Worm (Caenorhabditis elegans) whole organism, midembryonic: ENCODE results near the gene pqn-94.
A peak's percentile ranks its signal among the peaks of the same experiment; 100 is the strongest.

Source experiments
- T22C8.4 ChIP-seq: fragments of 200-800 bp; sonication (Bioruptor generic); IDR thresholded peaks from 2 replicates; pipeline ENCODE4 v1.3.6; 2022; ENCODE audit warnings: missing genetic modification characterization, missing compliant biosample characterization
- cog-1 ChIP-seq: sonication (generic microtip); optimal IDR thresholded peaks from 2 replicates; lab custom pipeline; 2016; ENCODE audit warnings: missing genetic modification characterization, missing compliant biosample characterization
- flt-1 ChIP-seq: fragments of 200-800 bp; sonication (Bioruptor generic); IDR thresholded peaks from 2 replicates; pipeline ENCODE4 v1.3.6; 2022; ENCODE audit warnings: missing genetic modification characterization, missing compliant biosample characterization
- klf-2 ChIP-seq: fragments of 200-800 bp; sonication (Bioruptor generic); conservative IDR thresholded peaks from 2 replicates; pipeline ENCODE4 v1.3.6; 2022; ENCODE audit warnings: missing genetic modification reagents, missing genetic modification characterization, missing compliant biosample characterization
- med-1 ChIP-seq: sonication (generic microtip); optimal IDR thresholded peaks from 2 replicates; lab custom pipeline; 2017; ENCODE audit warnings: missing genetic modification characterization, mild to moderate bottlenecking, missing compliant biosample characterization, antibody characterized with exemption, missing genetic modification reagents; ENCODE audit not compliant: insufficient read depth
- ref-1 ChIP-seq: fragments of 200-800 bp; sonication (Bioruptor generic); conservative IDR thresholded peaks from 2 replicates; pipeline ENCODE4 v1.3.6; 2022; ENCODE audit warnings: missing genetic modification reagents, missing genetic modification characterization, missing compliant biosample characterization
- tab-1 ChIP-seq: fragments of 200-800 bp; sonication (Bioruptor generic); IDR thresholded peaks from 2 replicates; pipeline ENCODE4 v1.3.6; 2022; ENCODE audit warnings: missing genetic modification characterization, missing compliant biosample characterization
- ztf-23 ChIP-seq: fragments of 200-800 bp; sonication (Bioruptor generic); IDR thresholded peaks from 2 replicates; pipeline ENCODE4 v1.3.6; 2022; ENCODE audit warnings: missing genetic modification reagents, missing genetic modification characterization, missing compliant biosample characterization
- ztf-29 ChIP-seq: fragments of 200-800 bp; sonication (Bioruptor generic); IDR thresholded peaks from 2 replicates; pipeline ENCODE4 v1.3.6; 2022; ENCODE audit warnings: missing genetic modification reagents, missing genetic modification characterization, missing compliant biosample characterization

pqn-94 gene

ce11 chrV:20234439-20234838 is 45.2 kb downstream of the pqn-94 start:
- no peak for TF ChIP-seq ztf-29 (GFP tag; lab: Robert Waterston, UW)
- TF ChIP-seq flt-1 (GFP tag; lab: Robert Waterston, UW) = 0 out of 2 replicates have a peak, but pooled peaks have one; percentile 4

DNA sequence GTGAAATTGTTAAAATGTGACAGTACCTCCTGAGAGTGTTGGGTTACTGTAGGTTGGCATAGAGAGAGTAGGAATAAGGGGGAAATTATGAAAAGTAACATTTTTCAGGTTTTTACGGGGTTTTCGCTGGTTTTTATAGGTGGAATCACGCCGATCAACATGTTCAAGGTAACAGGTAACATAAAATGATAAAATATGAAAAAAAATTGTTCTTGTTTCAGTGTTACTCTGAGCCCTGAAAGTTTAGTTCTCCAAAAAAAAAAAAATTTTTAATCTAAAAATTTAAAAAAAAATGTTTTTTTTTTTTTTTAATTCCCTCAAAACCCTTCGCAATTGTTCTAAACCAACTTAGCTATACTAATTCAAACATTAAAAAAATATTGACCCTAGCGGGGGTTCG is 45.9 kb downstream of the pqn-94 start, which contains the start of gene Y113G7B.15:
Y113G7B.15 (minus strand) TSS at position 101 of the 400 bp plus-strand sequence.
- TF ChIP-seq ref-1 (GFP tag; lab: Robert Waterston, UW) = no peak
- no peak for TF ChIP-seq cog-1 (tag; lab: Kevin White, UChicago)
- no peak for TF ChIP-seq med-1 (GFP tag; lab: Kevin White, UChicago)
- TF ChIP-seq ztf-23 (GFP tag; lab: Robert Waterston, UW) = no peak
- no peak for TF ChIP-seq ztf-29 (GFP tag; lab: Robert Waterston, UW)
- no peak for TF ChIP-seq flt-1 (GFP tag; lab: Robert Waterston, UW)
- no peak for TF ChIP-seq klf-2 (GFP tag; lab: Robert Waterston, UW)
- TF ChIP-seq tab-1 (GFP tag; lab: Robert Waterston, UW) = no peak
- TF ChIP-seq T22C8.4 (GFP tag; lab: Robert Waterston, UW) = no peak
